Fruit fly (Drosophila melanogaster): ENCODE measurements around the gene Wdr24.

DNA sequence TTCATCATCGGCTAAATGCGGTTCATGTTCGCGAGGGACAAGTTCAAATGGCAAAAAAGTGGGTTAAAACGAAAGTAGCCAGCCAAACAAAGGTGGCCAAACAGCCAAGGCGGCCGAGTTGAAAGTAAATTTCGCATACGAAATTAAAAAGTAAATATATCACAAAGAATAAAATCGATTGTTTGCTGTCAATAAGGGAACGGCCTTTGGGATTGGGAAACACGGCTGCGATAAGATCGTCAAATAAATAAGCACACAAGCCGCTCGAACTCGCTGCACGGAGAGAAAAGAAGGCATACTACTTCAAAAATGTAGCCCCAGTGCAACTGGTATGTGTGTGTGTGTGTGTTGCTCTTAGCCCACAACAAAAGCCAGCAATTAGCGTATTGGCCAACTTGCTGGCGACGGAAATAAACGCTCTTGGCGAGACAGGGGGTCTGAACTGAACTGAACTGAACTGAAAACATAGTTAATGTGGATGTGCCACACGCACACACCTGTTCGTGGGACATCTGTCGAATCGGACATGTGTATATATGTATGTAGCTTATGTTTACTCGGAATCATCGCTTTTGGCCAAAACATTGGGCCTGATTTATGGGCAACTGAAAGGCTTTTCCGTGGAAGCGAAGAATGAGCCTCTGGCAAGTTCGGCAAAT, 43.1 kb upstream of the Wdr24 start:
- TF ChIP-seq jim (GFP tag; optimal IDR thresholded peaks at IDR 0.05), result no peak
- no peak for TF ChIP-seq Abd-B (GFP tag; optimal IDR thresholded peaks at IDR 0.05)
- TF ChIP-seq Myc (optimal IDR thresholded peaks at IDR 0.05), result no peak
- TF ChIP-seq psq (GFP tag; optimal IDR thresholded peaks at IDR 0.05), result peak; percentile 36
- peak; percentile 54 for TF ChIP-seq br (GFP tag; optimal IDR thresholded peaks at IDR 0.05)
- peak; percentile 50 for TF ChIP-seq Hr83 (GFP tag; optimal IDR thresholded peaks at IDR 0.05; ENCODE audit: poor library complexity, severe bottlenecking)
- TF ChIP-seq OdsH (GFP tag; optimal IDR thresholded peaks at IDR 0.05), result peak; percentile 23
- TF ChIP-seq ey (GFP tag; optimal IDR thresholded peaks at IDR 0.05), result no peak

Data from whole organism, wandering third instar larva.